Worm (Caenorhabditis elegans) whole organism, late embryonic: ENCODE measurements around the gene hpr-17.

Experiments used
- C38D4.7 ChIP-seq: fragments of 200-800 bp; sonication (Bioruptor generic); optimal IDR thresholded peaks from 2 replicates; lab custom pipeline; 2018; ENCODE audit warnings: mild to moderate bottlenecking, missing genetic modification characterization, moderate library complexity, missing compliant biosample characterization
- F13H6.1 ChIP-seq: sonication (generic microtip); optimal IDR thresholded peaks from 2 replicates; lab custom pipeline; 2016; ENCODE audit warnings: missing genetic modification characterization, missing compliant biosample characterization
- K09A11.1 ChIP-seq: sonication (generic microtip); optimal IDR thresholded peaks from 2 replicates; lab custom pipeline; 2017; ENCODE audit warnings: antibody characterized with exemption, mild to moderate bottlenecking, missing genetic modification characterization, missing compliant biosample characterization; ENCODE audit not compliant: insufficient read depth
- Y22D7AL.16 ChIP-seq: sonication (generic microtip); optimal IDR thresholded peaks from 2 replicates; lab custom pipeline; 2016; ENCODE audit warnings: missing genetic modification characterization, missing compliant biosample characterization
- ahr-1 ChIP-seq: sonication (generic microtip); optimal IDR thresholded peaks from 2 replicates; lab custom pipeline; 2016; ENCODE audit warnings: missing genetic modification characterization, missing compliant biosample characterization
- ama-1 ChIP-seq: fragments of 150-350 bp; optimal IDR thresholded peaks from 2 replicates; lab custom pipeline; 2014
- ceh-14 ChIP-seq: sonication (generic microtip); optimal IDR thresholded peaks from 2 replicates; lab custom pipeline; 2016; ENCODE audit warnings: missing genotype, missing genetic modification characterization, missing compliant biosample characterization
- ceh-19 ChIP-seq: fragments of 200-800 bp; sonication (Bioruptor generic); optimal IDR thresholded peaks from 2 replicates; lab custom pipeline; 2018; ENCODE audit warnings: mild to moderate bottlenecking, missing genetic modification characterization, missing compliant biosample characterization
- ceh-2 ChIP-seq: sonication (generic microtip); optimal IDR thresholded peaks from 2 replicates; lab custom pipeline; 2016; ENCODE audit warnings: missing genotype, missing genetic modification characterization, missing compliant biosample characterization
- ceh-22 ChIP-seq: sonication (generic microtip); optimal IDR thresholded peaks from 2 replicates; lab custom pipeline; 2017; ENCODE audit warnings: missing biosample characterization, missing genetic modification characterization
- ceh-24 ChIP-seq: sonication (generic microtip); optimal IDR thresholded peaks from 2 replicates; lab custom pipeline; 2016; ENCODE audit warnings: mild to moderate bottlenecking, missing genetic modification characterization, missing compliant biosample characterization
- ceh-34 ChIP-seq: sonication (generic microtip); optimal IDR thresholded peaks from 2 replicates; lab custom pipeline; 2016; ENCODE audit warnings: mild to moderate bottlenecking, missing genetic modification characterization, missing compliant biosample characterization
- ceh-45 ChIP-seq: fragments of 200-800 bp; sonication (Bioruptor generic); IDR thresholded peaks from 2 replicates; pipeline ENCODE4 v1.3.6; 2022; ENCODE audit warnings: missing genetic modification reagents, missing genetic modification characterization, missing compliant biosample characterization
- ceh-48 ChIP-seq: sonication (generic microtip); optimal IDR thresholded peaks from 2 replicates; lab custom pipeline; 2016; ENCODE audit warnings: missing genetic modification characterization, inconsistent platforms, missing compliant biosample characterization
- ceh-9 ChIP-seq: sonication (generic microtip); optimal IDR thresholded peaks from 2 replicates; lab custom pipeline; 2016; ENCODE audit warnings: mild to moderate bottlenecking, missing genetic modification characterization, inconsistent platforms, missing compliant biosample characterization
- che-1 ChIP-seq: sonication (generic microtip); optimal IDR thresholded peaks from 2 replicates; lab custom pipeline; 2016; ENCODE audit warnings: mild to moderate bottlenecking, missing genetic modification characterization, missing compliant biosample characterization
- dmd-4 ChIP-seq: sonication (generic microtip); optimal IDR thresholded peaks from 2 replicates; lab custom pipeline; 2016; ENCODE audit warnings: borderline replicate concordance, missing genetic modification characterization, missing compliant biosample characterization
- dve-1 ChIP-seq: sonication (generic microtip); optimal IDR thresholded peaks from 2 replicates; lab custom pipeline; 2017; ENCODE audit warnings: antibody characterized with exemption, mild to moderate bottlenecking, missing genetic modification characterization, missing compliant biosample characterization
- elt-2 ChIP-seq: sonication (generic microtip); optimal IDR thresholded peaks from 2 replicates; lab custom pipeline; 2016; ENCODE audit warnings: missing genetic modification reagents, missing genetic modification characterization, missing compliant biosample characterization
- ets-4 ChIP-seq: sonication (generic microtip); optimal IDR thresholded peaks from 2 replicates; lab custom pipeline; 2016; ENCODE audit warnings: missing genetic modification characterization, missing compliant biosample characterization
- eyg-1 ChIP-seq: sonication (generic microtip); optimal IDR thresholded peaks from 2 replicates; lab custom pipeline; 2016; ENCODE audit warnings: missing genotype, missing genetic modification characterization, missing compliant biosample characterization
- fax-1 ChIP-seq: sonication (generic microtip); optimal IDR thresholded peaks from 2 replicates; lab custom pipeline; 2016; ENCODE audit warnings: missing genotype, missing genetic modification characterization, missing compliant biosample characterization
- fkh-10 ChIP-seq: fragments of 150-350 bp; optimal IDR thresholded peaks from 2 replicates; lab custom pipeline; 2014; ENCODE audit warnings: missing biosample characterization, missing genetic modification reagents, missing genetic modification characterization
- fkh-6 ChIP-seq: sonication (generic microtip); optimal IDR thresholded peaks from 2 replicates; lab custom pipeline; 2016; ENCODE audit warnings: missing genetic modification characterization, missing compliant biosample characterization
- hlh-15 ChIP-seq: sonication (generic microtip); optimal IDR thresholded peaks from 2 replicates; lab custom pipeline; 2016; ENCODE audit warnings: missing genetic modification characterization, missing compliant biosample characterization
- hlh-30 ChIP-seq: sonication (generic microtip); optimal IDR thresholded peaks from 2 replicates; lab custom pipeline; 2017; ENCODE audit warnings: antibody characterized with exemption, missing genetic modification characterization, missing compliant biosample characterization; ENCODE audit not compliant: insufficient read depth
- hlh-8 ChIP-seq: sonication (generic microtip); optimal IDR thresholded peaks from 2 replicates; lab custom pipeline; 2016; ENCODE audit warnings: missing genotype, missing genetic modification characterization, missing compliant biosample characterization
- lim-6 ChIP-seq: sonication (generic microtip); optimal IDR thresholded peaks from 2 replicates; lab custom pipeline; 2016; ENCODE audit warnings: missing genetic modification characterization, missing compliant biosample characterization
- nfya-1 ChIP-seq: sonication (generic microtip); optimal IDR thresholded peaks from 2 replicates; lab custom pipeline; 2017; ENCODE audit warnings: missing genetic modification characterization, mild to moderate bottlenecking, missing compliant biosample characterization, antibody characterized with exemption, moderate library complexity
- nhr-232 ChIP-seq: sonication (generic microtip); optimal IDR thresholded peaks from 2 replicates; lab custom pipeline; 2016; ENCODE audit warnings: missing genetic modification characterization, missing compliant biosample characterization
- npax-4 ChIP-seq: sonication (generic microtip); optimal IDR thresholded peaks from 2 replicates; lab custom pipeline; 2016; ENCODE audit warnings: missing genetic modification characterization, missing compliant biosample characterization
- odd-2 ChIP-seq: sonication (generic microtip); optimal IDR thresholded peaks from 2 replicates; lab custom pipeline; 2017; ENCODE audit warnings: antibody characterized with exemption, mild to moderate bottlenecking, missing genetic modification characterization, missing compliant biosample characterization
- pag-3 ChIP-seq: sonication (generic microtip); optimal IDR thresholded peaks from 2 replicates; lab custom pipeline; 2016; ENCODE audit warnings: missing compliant biosample characterization, missing genetic modification characterization, borderline replicate concordance
- pat-9 ChIP-seq: fragments of 200-800 bp; sonication (Bioruptor generic); optimal IDR thresholded peaks from 2 replicates; lab custom pipeline; 2018; ENCODE audit warnings: mild to moderate bottlenecking, missing genetic modification characterization, moderate library complexity, missing compliant biosample characterization
- pax-1 ChIP-seq: fragments of 150-350 bp; optimal IDR thresholded peaks from 2 replicates; lab custom pipeline; 2014; ENCODE audit warnings: missing biosample characterization, missing genetic modification characterization
- pha-2 ChIP-seq: sonication (generic microtip); optimal IDR thresholded peaks from 2 replicates; lab custom pipeline; 2017; ENCODE audit warnings: mild to moderate bottlenecking, missing genetic modification characterization, missing compliant biosample characterization
- pqm-1 ChIP-seq: sonication (generic microtip); optimal IDR thresholded peaks from 2 replicates; lab custom pipeline; 2016; ENCODE audit warnings: missing genetic modification characterization, missing compliant biosample characterization
- sdc-2 ChIP-seq: sonication (generic microtip); optimal IDR thresholded peaks from 2 replicates; lab custom pipeline; 2016; ENCODE audit warnings: missing genotype, missing genetic modification characterization, missing compliant biosample characterization
- sox-2 ChIP-seq: fragments of 200-800 bp; sonication (Bioruptor generic); IDR thresholded peaks from 2 replicates; pipeline ENCODE4 v1.3.6; 2022; ENCODE audit warnings: missing genetic modification reagents, missing genetic modification characterization, missing compliant biosample characterization
- sox-4 ChIP-seq: sonication (generic microtip); optimal IDR thresholded peaks from 2 replicates; lab custom pipeline; 2017; ENCODE audit warnings: mild to moderate bottlenecking, missing genetic modification characterization, inconsistent platforms, missing compliant biosample characterization
- tbx-7 ChIP-seq: sonication (generic microtip); optimal IDR thresholded peaks from 2 replicates; lab custom pipeline; 2016; ENCODE audit warnings: missing genotype, missing genetic modification characterization, missing compliant biosample characterization
- ttx-3 ChIP-seq: sonication (generic microtip); optimal IDR thresholded peaks from 2 replicates; lab custom pipeline; 2016; ENCODE audit warnings: missing genetic modification reagents, missing genetic modification characterization, missing compliant biosample characterization
- unc-3 ChIP-seq, 2 experiments: fragments of 200-800 bp in 1 of 2; sonication (Bioruptor generic) in 1 of 2; sonication (generic microtip) in 1 of 2; conservative IDR thresholded peaks in 1 of 2; optimal IDR thresholded peaks in 1 of 2; 2 replicates each; pipeline versions ENCODE4 v1.3.6 to Lab custom; 2016 to 2022; ENCODE audit warnings: missing compliant biosample characterization in 2 of 2, missing genetic modification characterization in 2 of 2, missing genetic modification reagents in 1 of 2
- unc-86 ChIP-seq: sonication (generic microtip); optimal IDR thresholded peaks from 2 replicates; lab custom pipeline; 2016; ENCODE audit warnings: missing genetic modification characterization, missing compliant biosample characterization
- zip-5 ChIP-seq: sonication (generic microtip); optimal IDR thresholded peaks from 2 replicates; lab custom pipeline; 2016; ENCODE audit warnings: missing genetic modification characterization, missing compliant biosample characterization
- ztf-16 ChIP-seq: sonication (generic microtip); optimal IDR thresholded peaks from 2 replicates; lab custom pipeline; 2017; ENCODE audit warnings: missing genetic modification characterization, missing compliant biosample characterization

Gene hpr-17

DNA sequence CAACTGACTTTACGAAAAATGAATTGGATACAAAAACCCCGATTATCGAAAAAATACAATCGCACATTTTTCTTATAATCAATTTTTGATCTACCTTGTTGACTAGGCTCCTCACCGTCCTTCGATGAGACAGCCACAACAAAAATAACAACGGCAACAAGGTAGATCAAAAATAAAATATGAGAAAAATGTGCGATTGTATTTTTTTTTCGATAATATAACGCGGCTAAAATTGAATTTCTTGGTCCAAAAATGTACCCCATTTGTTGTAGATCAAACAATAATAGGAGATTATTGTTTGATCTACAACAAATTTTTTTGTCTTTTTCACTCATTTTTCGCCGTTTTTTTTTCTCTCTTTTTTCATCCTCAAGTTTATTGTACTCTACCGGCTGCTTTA is 26.3 kb downstream of the hpr-17 start:
- TF ChIP-seq ceh-45 (GFP tag; lab: Robert Waterston, UW) (no peak), tbx-7 (tag; lab: Kevin White, UChicago) (no peak), ceh-22 (tag; lab: Kevin White, UChicago) (no peak), Y22D7AL.16 (tag; lab: Kevin White, UChicago) (no peak), pax-1 (no peak), pag-3 (tag; lab: Kevin White, UChicago) (no peak), che-1 (tag; lab: Kevin White, UChicago) (no peak), K09A11.1 (tag; lab: Kevin White, UChicago) (no peak), ceh-48 (tag; lab: Kevin White, UChicago) (no peak), hlh-15 (tag; lab: Kevin White, UChicago) (no peak), ceh-34 (tag; lab: Kevin White, UChicago) (no peak), nhr-232 (no peak), pat-9 (tag; lab: Kevin White, UChicago) (no peak)

DNA sequence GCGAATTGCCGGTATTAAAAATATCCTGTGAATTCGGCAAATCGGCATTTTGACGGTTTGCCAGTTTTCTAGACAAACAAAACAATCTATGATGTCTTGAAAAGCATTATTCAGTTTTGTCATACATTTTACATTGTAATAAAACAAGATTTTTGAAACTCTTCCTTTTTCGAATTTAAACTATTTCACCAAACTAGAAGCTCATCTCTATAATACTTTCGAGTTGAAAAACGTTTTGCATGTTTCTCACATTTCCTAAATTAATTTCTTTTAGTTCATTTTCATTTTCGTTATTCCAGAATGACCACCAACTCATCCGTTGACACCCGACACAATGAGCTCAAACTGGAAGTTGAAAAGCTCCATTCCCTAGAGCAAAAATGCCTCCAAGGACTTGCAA is 27.2 kb downstream of the hpr-17 start, which contains the start of gene F29C12.6:
Gene F29C12.6, plus strand, starts transcription at position 301 of the 400 bp plus-strand sequence.
- TF ChIP-seq sdc-2 (no peak), pat-9 (tag; lab: Kevin White, UChicago) (no peak), unc-3 (GFP tag; conservative IDR thresholded peaks at IDR 0.05; lab: Robert Waterston, UW) (no peak), unc-3 (tag; optimal IDR thresholded peaks at IDR 0.05; lab: Kevin White, UChicago) (no peak), dmd-4 (tag; lab: Kevin White, UChicago) (no peak), ttx-3 (tag; lab: Kevin White, UChicago) (no peak), ceh-19 (GFP tag; lab: Kevin White, UChicago) (no peak), unc-86 (tag; lab: Kevin White, UChicago) (no peak), npax-4 (tag; lab: Kevin White, UChicago) (no peak), sox-2 (GFP tag; lab: Robert Waterston, UW) (no peak), ama-1 (lab: Kevin White, UChicago) (no peak), ztf-16 (tag; lab: Kevin White, UChicago) (no peak), nfya-1 (no peak), ceh-24 (no peak), ceh-22 (tag; lab: Kevin White, UChicago) (no peak), fkh-10 (GFP tag; lab: Kevin White, UChicago) (no peak), zip-5 (no peak), hlh-8 (no peak)

DNA sequence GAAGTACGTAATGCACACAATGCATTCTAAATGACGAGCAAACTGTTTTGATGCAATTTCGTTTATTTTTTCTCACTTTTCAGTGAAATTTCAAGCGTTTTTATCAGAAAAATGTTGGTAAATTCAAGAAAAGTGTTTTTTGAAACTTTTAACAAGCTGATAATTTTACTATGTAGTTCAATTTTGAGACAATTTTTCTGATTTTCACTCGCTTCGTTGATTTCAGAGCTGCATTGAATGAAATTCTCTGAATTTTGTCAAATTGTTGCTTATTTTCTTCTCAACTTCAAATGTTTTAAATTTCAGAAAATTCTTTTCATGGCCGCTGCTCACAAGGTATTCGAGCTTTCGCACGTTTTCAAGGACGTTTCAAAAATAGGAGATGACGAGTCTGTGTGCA is 34.1 kb downstream of the hpr-17 start, which contains the start of gene bath-45:
Gene bath-45, plus strand, starts transcription at position 301 of the 400 bp plus-strand sequence.
- TF ChIP-seq hlh-8 = no peak

DNA sequence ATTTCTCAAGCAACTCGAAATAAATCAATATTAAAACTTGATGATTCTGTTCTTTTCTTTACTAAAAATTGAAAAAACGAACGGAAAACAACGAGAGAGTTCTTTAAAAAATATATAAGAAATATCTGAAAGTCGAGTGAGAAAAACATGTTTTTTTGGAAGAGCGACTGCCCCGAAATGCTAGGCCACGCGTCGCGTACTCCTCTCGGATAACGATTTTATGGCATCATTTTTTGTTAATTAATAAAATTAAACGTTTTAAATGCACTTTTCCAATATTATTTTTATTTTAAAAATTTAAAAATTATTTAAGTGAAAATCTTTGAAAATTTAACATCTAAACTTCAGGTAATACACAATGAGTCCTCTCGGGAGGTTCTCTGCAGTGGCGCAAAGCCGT is 39.7 kb downstream of the hpr-17 start, which contains the start of gene gfm-1:
Gene gfm-1, plus strand, starts transcription at position 349 of the 400 bp plus-strand sequence.
- no peak for TF ChIP-seq ceh-24
- no peak for TF ChIP-seq npax-4 (tag; lab: Kevin White, UChicago)
- TF ChIP-seq lim-6 (tag; lab: Kevin White, UChicago) = peak; percentile 13
- TF ChIP-seq hlh-15 (tag; lab: Kevin White, UChicago) = peak; percentile 25
- peak; percentile 67 for TF ChIP-seq ets-4 (tag; lab: Kevin White, UChicago)
- no peak for TF ChIP-seq pat-9 (tag; lab: Kevin White, UChicago)
- no peak for TF ChIP-seq ceh-9 (tag; lab: Kevin White, UChicago)
- no peak for TF ChIP-seq nfya-1
- TF ChIP-seq sox-4 (tag; lab: Kevin White, UChicago) = no peak
- TF ChIP-seq ceh-14 = peak; percentile 41
- TF ChIP-seq elt-2 (tag; lab: Kevin White, UChicago) = peak; percentile 63
- peak; percentile 14 for TF ChIP-seq ceh-34 (tag; lab: Kevin White, UChicago)
- TF ChIP-seq unc-86 (tag; lab: Kevin White, UChicago) = peak; percentile 5
- no peak for TF ChIP-seq pqm-1
- TF ChIP-seq F13H6.1 (tag; lab: Kevin White, UChicago) = no peak
- peak; percentile 81 for TF ChIP-seq hlh-8
- no peak for TF ChIP-seq eyg-1 (tag; lab: Kevin White, UChicago)
- peak; percentile 36 for TF ChIP-seq ahr-1
- TF ChIP-seq hlh-30 = no peak
- TF ChIP-seq nhr-232 = no peak
- TF ChIP-seq fkh-6 (tag; lab: Kevin White, UChicago) = no peak
- no peak for TF ChIP-seq odd-2
- peak; percentile 27 for TF ChIP-seq pha-2 (tag; lab: Kevin White, UChicago)
- peak; percentile 84 for TF ChIP-seq ceh-2 (tag; lab: Kevin White, UChicago)
- TF ChIP-seq fax-1 (tag; lab: Kevin White, UChicago) = peak; percentile 53
- TF ChIP-seq C38D4.7 (GFP tag; lab: Kevin White, UChicago) = no peak
- no peak for TF ChIP-seq dve-1
